Fruit fly (Drosophila melanogaster): ENCODE data around the gene CG42780.

CG42780 gene

DNA sequence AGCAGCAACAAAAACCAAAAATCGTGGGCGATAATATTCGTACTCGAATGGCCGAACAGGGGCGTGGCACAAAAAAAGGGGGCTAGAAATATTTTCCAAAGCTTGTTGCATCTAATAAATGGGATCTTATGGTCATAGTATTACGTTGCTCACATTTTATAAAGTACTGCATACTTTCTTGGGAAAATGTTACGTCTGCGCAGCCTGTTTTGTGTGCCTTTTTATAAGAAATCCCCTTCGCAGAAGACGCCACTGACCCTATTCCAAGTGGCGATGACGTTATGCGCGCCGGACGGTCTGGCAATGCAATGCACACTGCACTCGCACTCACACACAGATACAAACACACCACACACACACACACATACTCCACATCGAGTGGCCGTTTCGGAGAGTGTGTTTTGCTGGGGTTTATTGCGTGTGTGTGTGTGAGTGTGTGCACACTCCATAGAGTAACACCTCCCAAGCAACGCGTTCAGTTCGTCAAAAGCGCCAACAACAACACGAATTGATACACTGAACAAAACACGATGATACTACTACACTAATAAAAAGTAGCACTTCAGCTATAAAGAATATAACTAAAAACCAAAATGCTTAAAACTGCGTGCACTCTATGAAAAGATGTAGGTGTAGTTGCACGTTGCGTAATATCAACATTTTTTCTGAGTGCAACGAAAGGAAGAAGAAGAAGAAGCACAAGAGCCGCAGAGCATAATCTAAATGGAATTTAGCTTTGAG is 38.7 kb downstream of the CG42780 start (continued):
- peak; percentile 87 for TF ChIP-seq Drgx (GFP tag; IDR thresholded peaks at IDR 0.05)
- peak; percentile 81 for TF ChIP-seq CG8944 (GFP tag; optimal IDR thresholded peaks at IDR 0.05)
- peak; percentile 68 for TF ChIP-seq CG8359 (GFP tag; optimal IDR thresholded peaks at IDR 0.05; ENCODE audit: borderline replicate concordance)
- peak; percentile 72 for TF ChIP-seq disco-r (GFP tag; optimal IDR thresholded peaks at IDR 0.05)
- peak; percentile 10 for TF ChIP-seq da (GFP tag; optimal IDR thresholded peaks at IDR 0.05)
- peak; percentile 61 for TF ChIP-seq CG14014 (GFP tag; IDR thresholded peaks at IDR 0.05)
- peak; percentile 1 for TF ChIP-seq CG2120 (GFP tag; optimal IDR thresholded peaks at IDR 0.05)
- TF ChIP-seq fu2 (GFP tag; optimal IDR thresholded peaks at IDR 0.05), result peak; percentile 18
- peak; percentile 63 for TF ChIP-seq CG13123 (GFP tag; optimal IDR thresholded peaks at IDR 0.05)
- no peak for TF ChIP-seq gfzf (GFP tag; optimal IDR thresholded peaks at IDR 0.05)
- peak; percentile 79 for TF ChIP-seq CG11093 (GFP tag; IDR thresholded peaks at IDR 0.05)
- peak; percentile 87 for TF ChIP-seq CG14710 (tag; optimal IDR thresholded peaks at IDR 0.05)
- TF ChIP-seq Gsc (GFP tag; IDR thresholded peaks at IDR 0.05), result peak; percentile 85
- peak; percentile 59 for TF ChIP-seq CG9215 (GFP tag; IDR thresholded peaks at IDR 0.05)
- peak; percentile 73 for TF ChIP-seq CG10565 (GFP tag; optimal IDR thresholded peaks at IDR 0.05)
- peak; percentile 89 for TF ChIP-seq otp (GFP tag; IDR thresholded peaks at IDR 0.05)
- TF ChIP-seq Antp (GFP tag; optimal IDR thresholded peaks at IDR 0.05), result peak; percentile 83
- no peak for TF ChIP-seq cad (GFP tag; optimal IDR thresholded peaks at IDR 0.05)
- TF ChIP-seq CG12104 (GFP tag; optimal IDR thresholded peaks at IDR 0.05), result peak; percentile 62
- peak; percentile 14 for TF ChIP-seq Dek (tag; optimal IDR thresholded peaks at IDR 0.05)
- peak; percentile 89 for TF ChIP-seq lmd (GFP tag; IDR thresholded peaks at IDR 0.05)
- TF ChIP-seq grn (GFP tag; optimal IDR thresholded peaks at IDR 0.05), result no peak
- peak; percentile 65 for TF ChIP-seq cato (GFP tag; optimal IDR thresholded peaks at IDR 0.05; ENCODE audit: borderline replicate concordance)
- TF ChIP-seq gro (GFP tag; optimal IDR thresholded peaks at IDR 0.05), result no peak
- peak; percentile 30 for TF ChIP-seq Fer2 (tag; optimal IDR thresholded peaks at IDR 0.05)
- TF ChIP-seq CG11696 (GFP tag; IDR thresholded peaks at IDR 0.05), result peak; percentile 47; the same call in 1 of the 2 replicates
- TF ChIP-seq ac (GFP tag; optimal IDR thresholded peaks at IDR 0.05), result peak; percentile 73
- TF ChIP-seq CG15011 (GFP tag; optimal IDR thresholded peaks at IDR 0.05), result peak; percentile 53
- TF ChIP-seq H15 (GFP tag; IDR thresholded peaks at IDR 0.05), result peak; percentile 83
- peak; percentile 69 for TF ChIP-seq lbe (GFP tag; optimal IDR thresholded peaks at IDR 0.05)
- peak; percentile 52 for TF ChIP-seq kni (GFP tag; optimal IDR thresholded peaks at IDR 0.05)
- peak; percentile 21 for TF ChIP-seq Lpt (GFP tag; optimal IDR thresholded peaks at IDR 0.05)
- TF ChIP-seq danr (GFP tag; IDR thresholded peaks at IDR 0.05), result peak; percentile 79
- TF ChIP-seq Meics (GFP tag; optimal IDR thresholded peaks at IDR 0.05), result peak; percentile 27
- no peak for TF ChIP-seq Dll (GFP tag; IDR thresholded peaks at IDR 0.05; ENCODE audit: partially characterized antibody)
- peak; percentile 42 for TF ChIP-seq Sry-β (GFP tag; optimal IDR thresholded peaks at IDR 0.05)
- peak; percentile 78 for TF ChIP-seq ase (GFP tag; IDR thresholded peaks at IDR 0.05)
- TF ChIP-seq CG4360 (GFP tag; IDR thresholded peaks at IDR 0.05), result peak; percentile 75
- TF ChIP-seq Ets97D (GFP tag; optimal IDR thresholded peaks at IDR 0.05), result peak; percentile 33
- TF ChIP-seq CG15269 (tag; optimal IDR thresholded peaks at IDR 0.05), result peak; percentile 68
- TF ChIP-seq CG16779 (GFP tag; IDR thresholded peaks at IDR 0.05), result 0 out of 2 replicates have a peak, but pooled peaks have one; percentile 33
- TF ChIP-seq H2.0 (GFP tag; IDR thresholded peaks at IDR 0.05), result peak; percentile 81
- peak; percentile 73 for TF ChIP-seq Mes4 (GFP tag; optimal IDR thresholded peaks at IDR 0.05)
- peak; percentile 45 for TF ChIP-seq kay (GFP tag; optimal IDR thresholded peaks at IDR 0.05)
- TF ChIP-seq az2 (GFP tag; optimal IDR thresholded peaks at IDR 0.05), result peak; percentile 76
- TF ChIP-seq CG17568 (GFP tag; optimal IDR thresholded peaks at IDR 0.05), result peak; percentile 64
- TF ChIP-seq CG4424 (GFP tag; optimal IDR thresholded peaks at IDR 0.05), result peak; percentile 75
- peak; percentile 24 for TF ChIP-seq fd3F (GFP tag; optimal IDR thresholded peaks at IDR 0.05)
- peak; percentile 83 for TF ChIP-seq z (GFP tag; IDR thresholded peaks at IDR 0.05)
- no peak for TF ChIP-seq tna (GFP tag; IDR thresholded peaks at IDR 0.05; ENCODE audit: partially characterized antibody)
